Worm (Caenorhabditis elegans) whole organism, young adult: ENCODE results near the gene dhcr-7.

Experiments used
- B0035.1 ChIP-seq: sonication (generic microtip); optimal IDR thresholded peaks from 2 replicates; lab custom pipeline; 2016; ENCODE audit warnings: missing genetic modification characterization, mild to moderate bottlenecking, missing compliant biosample characterization, missing genotype, missing genetic modification reagents
- D2030.7 ChIP-seq: fragments of 200-800 bp; sonication (Bioruptor generic); IDR thresholded peaks from 2 replicates; pipeline ENCODE4 v1.3.6; 2022; ENCODE audit warnings: missing genetic modification reagents, missing genetic modification characterization, missing compliant biosample characterization
- F10E7.11 ChIP-seq: sonication (generic microtip); optimal IDR thresholded peaks from 2 replicates; lab custom pipeline; 2017; ENCODE audit warnings: mild to moderate bottlenecking, missing genetic modification characterization, moderate library complexity, missing compliant biosample characterization
- F33H1.4 ChIP-seq: fragments of 200-800 bp; sonication (Bioruptor generic); IDR thresholded peaks from 2 replicates; pipeline ENCODE4 v1.3.6; 2022; ENCODE audit warnings: missing genetic modification reagents, missing genetic modification characterization, missing compliant biosample characterization
- F37B4.10 ChIP-seq: fragments of 200-800 bp; sonication (Bioruptor generic); IDR thresholded peaks from 2 replicates; pipeline ENCODE4 v1.3.6; 2022; ENCODE audit warnings: missing genetic modification characterization, missing compliant biosample characterization
- F57C9.4 ChIP-seq: sonication (generic microtip); optimal IDR thresholded peaks from 2 replicates; lab custom pipeline; 2017; ENCODE audit warnings: mild to moderate bottlenecking, missing genetic modification characterization, missing compliant biosample characterization
- T07F8.4 ChIP-seq: sonication (generic microtip); optimal IDR thresholded peaks from 2 replicates; lab custom pipeline; 2016; ENCODE audit warnings: mild to moderate bottlenecking, missing genetic modification characterization, moderate library complexity, missing compliant biosample characterization
- T26A5.8 ChIP-seq: sonication (generic microtip); optimal IDR thresholded peaks from 2 replicates; lab custom pipeline; 2016; ENCODE audit warnings: missing genetic modification characterization, missing compliant biosample characterization
- Y56A3A.18 ChIP-seq: fragments of 200-800 bp; sonication (Bioruptor generic); IDR thresholded peaks from 2 replicates; pipeline ENCODE4 v1.3.6; 2022; ENCODE audit warnings: missing genetic modification reagents, missing genetic modification characterization, missing compliant biosample characterization
- Y95B8A.8 ChIP-seq: fragments of 200-800 bp; sonication (Bioruptor generic); IDR thresholded peaks from 2 replicates; pipeline ENCODE4 v1.3.6; 2022; ENCODE audit warnings: missing genetic modification reagents, missing genetic modification characterization, missing compliant biosample characterization
- ZK185.1 ChIP-seq: sonication (generic microtip); optimal IDR thresholded peaks from 2 replicates; lab custom pipeline; 2016; ENCODE audit warnings: mild to moderate bottlenecking, missing genetic modification characterization, missing compliant biosample characterization; ENCODE audit not compliant: poor library complexity, severe bottlenecking
- akir-1 ChIP-seq: fragments of 200-800 bp; sonication (Bioruptor generic); optimal IDR thresholded peaks from 2 replicates; lab custom pipeline; 2018; ENCODE audit warnings: mild to moderate bottlenecking, missing genetic modification characterization, moderate library complexity, missing compliant biosample characterization
- aptf-3 ChIP-seq: fragments of 200-800 bp; sonication (Bioruptor generic); IDR thresholded peaks from 2 replicates; pipeline ENCODE4 v1.3.6; 2022; ENCODE audit warnings: missing genetic modification characterization, missing compliant biosample characterization
- athp-1 ChIP-seq: sonication (generic microtip); optimal IDR thresholded peaks from 2 replicates; lab custom pipeline; 2017; ENCODE audit warnings: mild to moderate bottlenecking, missing genetic modification characterization, missing compliant biosample characterization
- attf-6 ChIP-seq: fragments of 200-800 bp; sonication (Bioruptor generic); IDR thresholded peaks from 2 replicates; pipeline ENCODE4 v1.3.6; 2022; ENCODE audit warnings: missing genetic modification reagents, missing genetic modification characterization, missing compliant biosample characterization
- bed-1 ChIP-seq: fragments of 200-800 bp; sonication (Bioruptor generic); IDR thresholded peaks from 2 replicates; pipeline ENCODE4 v1.3.6; 2022; ENCODE audit warnings: missing genetic modification reagents, missing genetic modification characterization, missing compliant biosample characterization
- bed-2 ChIP-seq: fragments of 200-800 bp; sonication (Bioruptor generic); IDR thresholded peaks from 2 replicates; pipeline ENCODE4 v1.3.6; 2022; ENCODE audit warnings: missing genetic modification reagents, missing genetic modification characterization, missing compliant biosample characterization
- cebp-1 ChIP-seq, 2 experiments: fragments of 200-800 bp in 1 of 2; sonication (Bioruptor generic) in 1 of 2; sonication (generic microtip) in 1 of 2; IDR thresholded peaks in 1 of 2; optimal IDR thresholded peaks in 1 of 2; 2 replicates each; pipeline versions ENCODE4 v1.3.6 to Lab custom; 2017 to 2022; ENCODE audit warnings: missing compliant biosample characterization in 2 of 2, missing genetic modification characterization in 2 of 2, mild to moderate bottlenecking in 1 of 2, missing genetic modification reagents in 1 of 2, moderate library complexity in 1 of 2
- ceh-27 ChIP-seq: fragments of 200-800 bp; sonication (Bioruptor generic); optimal IDR thresholded peaks from 2 replicates; lab custom pipeline; 2018; ENCODE audit warnings: mild to moderate bottlenecking, missing genetic modification characterization, moderate library complexity, missing compliant biosample characterization
- ceh-79 ChIP-seq: sonication (generic microtip); optimal IDR thresholded peaks from 2 replicates; lab custom pipeline; 2017; ENCODE audit warnings: mild to moderate bottlenecking, missing genetic modification characterization, missing compliant biosample characterization
- ceh-91 ChIP-seq: fragments of 200-800 bp; sonication (Bioruptor generic); IDR thresholded peaks from 2 replicates; pipeline ENCODE4 v1.3.6; 2022; ENCODE audit warnings: missing genetic modification reagents, missing genetic modification characterization, missing compliant biosample characterization
- chd-7 ChIP-seq: sonication (generic microtip); optimal IDR thresholded peaks from 2 replicates; lab custom pipeline; 2016; ENCODE audit warnings: mild to moderate bottlenecking, missing genetic modification characterization, moderate library complexity, missing compliant biosample characterization
- die-1 ChIP-seq: sonication (generic microtip); optimal IDR thresholded peaks from 2 replicates; lab custom pipeline; 2016; ENCODE audit warnings: missing genotype, mild to moderate bottlenecking, missing genetic modification characterization, missing compliant biosample characterization
- dox-1 ChIP-seq: fragments of 200-800 bp; sonication (Bioruptor generic); IDR thresholded peaks from 2 replicates; pipeline ENCODE4 v1.3.6; 2022; ENCODE audit warnings: missing genetic modification reagents, missing genetic modification characterization, missing compliant biosample characterization
- dpff-1 ChIP-seq: sonication (generic microtip); optimal IDR thresholded peaks from 2 replicates; lab custom pipeline; 2017; ENCODE audit warnings: mild to moderate bottlenecking, missing genetic modification characterization, missing compliant biosample characterization
- efl-1 ChIP-seq: fragments of 150-350 bp; optimal IDR thresholded peaks from 2 replicates; lab custom pipeline; 2014; ENCODE audit warnings: missing biosample characterization, missing genetic modification reagents, missing genetic modification characterization
- fkh-3 ChIP-seq: sonication (generic microtip); optimal IDR thresholded peaks from 2 replicates; lab custom pipeline; 2016; ENCODE audit warnings: mild to moderate bottlenecking, missing genetic modification characterization, missing compliant biosample characterization
- hrde-1 ChIP-seq: sonication (generic microtip); optimal IDR thresholded peaks from 2 replicates; lab custom pipeline; 2016; ENCODE audit warnings: missing genetic modification characterization, mild to moderate bottlenecking, missing compliant biosample characterization, moderate library complexity, missing genotype, missing genetic modification reagents, borderline replicate concordance
- hsf-1 ChIP-seq: fragments of 200-800 bp; sonication (Bioruptor generic); IDR thresholded peaks from 2 replicates; pipeline ENCODE4 v1.3.6; 2022; ENCODE audit warnings: missing genetic modification reagents, missing genetic modification characterization, missing compliant biosample characterization
- let-526 ChIP-seq: fragments of 200-800 bp; sonication (Bioruptor generic); IDR thresholded peaks from 2 replicates; pipeline ENCODE4 v1.3.6; 2022; ENCODE audit warnings: missing genetic modification reagents, missing genetic modification characterization, missing compliant biosample characterization
- let-607 ChIP-seq, 2 experiments: fragments of 200-800 bp in 1 of 2; sonication (Bioruptor generic) in 1 of 2; sonication (generic microtip) in 1 of 2; optimal IDR thresholded peaks; 2 replicates each; lab custom pipeline; 2016 to 2018; ENCODE audit warnings: mild to moderate bottlenecking in 2 of 2, missing compliant biosample characterization in 2 of 2, missing genetic modification characterization in 2 of 2, moderate library complexity in 2 of 2, missing genotype in 1 of 2
- lir-1 ChIP-seq: fragments of 200-800 bp; sonication (Bioruptor generic); conservative IDR thresholded peaks from 2 replicates; pipeline ENCODE4 v1.3.6; 2022; ENCODE audit warnings: missing genetic modification reagents, missing genetic modification characterization, missing compliant biosample characterization
- madf-6 ChIP-seq: fragments of 200-800 bp; sonication (Bioruptor generic); IDR thresholded peaks from 2 replicates; pipeline ENCODE4 v1.3.6; 2022; ENCODE audit warnings: missing genetic modification reagents, missing genetic modification characterization, missing compliant biosample characterization
- madf-8 ChIP-seq: fragments of 200-800 bp; sonication (Bioruptor generic); conservative IDR thresholded peaks from 2 replicates; pipeline ENCODE4 v1.3.6; 2022; ENCODE audit warnings: missing genetic modification reagents, missing genetic modification characterization, missing compliant biosample characterization
- nfya-2 ChIP-seq: fragments of 200-800 bp; sonication (Bioruptor generic); IDR thresholded peaks from 2 replicates; pipeline ENCODE4 v1.3.6; 2022; ENCODE audit warnings: missing genetic modification reagents, missing genetic modification characterization, missing compliant biosample characterization
- nfyb-1 ChIP-seq: fragments of 200-800 bp; sonication (Bioruptor generic); IDR thresholded peaks from 2 replicates; pipeline ENCODE4 v1.3.6; 2022; ENCODE audit warnings: missing genetic modification reagents, missing genetic modification characterization, missing compliant biosample characterization
- nhr-120 ChIP-seq: fragments of 200-800 bp; sonication (Bioruptor generic); IDR thresholded peaks from 2 replicates; pipeline ENCODE4 v1.3.6; 2022; ENCODE audit warnings: missing genetic modification characterization, missing compliant biosample characterization
- nhr-80 ChIP-seq: sonication (generic microtip); optimal IDR thresholded peaks from 2 replicates; lab custom pipeline; 2016; ENCODE audit warnings: missing genetic modification characterization, missing compliant biosample characterization
- nhr-90 ChIP-seq: sonication (generic microtip); optimal IDR thresholded peaks from 2 replicates; lab custom pipeline; 2016; ENCODE audit warnings: missing genotype, mild to moderate bottlenecking, missing genetic modification characterization, missing compliant biosample characterization
- pbrm-1 ChIP-seq: fragments of 200-800 bp; sonication (Bioruptor generic); IDR thresholded peaks from 2 replicates; pipeline ENCODE4 v1.3.6; 2022; ENCODE audit warnings: missing genetic modification reagents, missing genetic modification characterization, missing compliant biosample characterization
- rcor-1 ChIP-seq: fragments of 200-800 bp; sonication (Bioruptor generic); IDR thresholded peaks from 2 replicates; pipeline ENCODE4 v1.3.6; 2022; ENCODE audit warnings: missing genetic modification reagents, missing genetic modification characterization, missing compliant biosample characterization
- repo-1 ChIP-seq: sonication (generic microtip); optimal IDR thresholded peaks from 2 replicates; lab custom pipeline; 2017; ENCODE audit warnings: mild to moderate bottlenecking, missing genetic modification characterization, missing compliant biosample characterization
- somi-1 ChIP-seq: fragments of 200-800 bp; sonication (Bioruptor generic); optimal IDR thresholded peaks from 2 replicates; lab custom pipeline; 2018; ENCODE audit warnings: mild to moderate bottlenecking, missing genetic modification characterization, missing compliant biosample characterization
- sptf-2 ChIP-seq: fragments of 200-800 bp; sonication (Bioruptor generic); optimal IDR thresholded peaks from 2 replicates; lab custom pipeline; 2018; ENCODE audit warnings: mild to moderate bottlenecking, missing genetic modification characterization, missing compliant biosample characterization
- tlf-1 ChIP-seq: fragments of 200-800 bp; sonication (Bioruptor generic); optimal IDR thresholded peaks from 2 replicates; lab custom pipeline; 2018; ENCODE audit warnings: mild to moderate bottlenecking, missing genetic modification characterization, missing compliant biosample characterization
- zim-3 ChIP-seq: sonication (generic microtip); optimal IDR thresholded peaks from 2 replicates; lab custom pipeline; 2017; ENCODE audit warnings: mild to moderate bottlenecking, missing genetic modification characterization, moderate library complexity, missing compliant biosample characterization
- ztf-28 ChIP-seq: fragments of 200-800 bp; sonication (Bioruptor generic); IDR thresholded peaks from 2 replicates; pipeline ENCODE4 v1.3.6; 2022; ENCODE audit warnings: missing genetic modification reagents, missing genetic modification characterization, missing compliant biosample characterization

The dhcr-7 gene

ce11 chrV:20497537-20497936 is 12.4 kb upstream of the dhcr-7 start (continued):
- TF ChIP-seq bed-1 (GFP tag; lab: Robert Waterston, UW), result 0 out of 2 replicates have a peak, but pooled peaks have one; percentile 60
- TF ChIP-seq athp-1 (tag; lab: Kevin White, UChicago), result peak; percentile 21
- TF ChIP-seq zim-3 (tag; lab: Kevin White, UChicago), result peak; percentile 4
- TF ChIP-seq nhr-120 (GFP tag; lab: Robert Waterston, UW), result no peak
- TF ChIP-seq sptf-2 (GFP tag; lab: Kevin White, UChicago), result no peak
- no peak for TF ChIP-seq F37B4.10 (GFP tag; lab: Robert Waterston, UW)
- TF ChIP-seq efl-1 (GFP tag; lab: Kevin White, UChicago), result peak; percentile 53
- TF ChIP-seq F57C9.4 (tag; lab: Kevin White, UChicago), result peak; percentile 11
- no peak for TF ChIP-seq cebp-1 (GFP tag; IDR thresholded peaks at IDR 0.05; lab: Robert Waterston, UW)
- TF ChIP-seq cebp-1 (tag; optimal IDR thresholded peaks at IDR 0.05; lab: Kevin White, UChicago), result peak; percentile 61
- TF ChIP-seq somi-1 (GFP tag; lab: Kevin White, UChicago), result no peak
- TF ChIP-seq die-1, result no peak
- TF ChIP-seq ceh-91 (GFP tag; lab: Robert Waterston, UW), result peak; percentile 42; the same call in 1 of the 2 replicates
- peak; percentile 59 for TF ChIP-seq madf-8 (GFP tag; lab: Robert Waterston, UW)
- no peak for TF ChIP-seq T26A5.8 (tag; lab: Kevin White, UChicago)
- no peak for TF ChIP-seq akir-1 (GFP tag; lab: Kevin White, UChicago)
- TF ChIP-seq D2030.7, result 0 out of 2 replicates have a peak, but pooled peaks have one; percentile 22
- TF ChIP-seq hsf-1 (GFP tag; lab: Robert Waterston, UW), result peak; percentile 51; the same call in 1 of the 2 replicates
- TF ChIP-seq rcor-1 (GFP tag; lab: Robert Waterston, UW), result 0 out of 2 replicates have a peak, but pooled peaks have one; percentile 21
- TF ChIP-seq nhr-90, result peak; percentile 74
- peak; percentile 25 for TF ChIP-seq ceh-79
- TF ChIP-seq chd-7, result peak; percentile 71
- peak; percentile 30 for TF ChIP-seq B0035.1 (tag; lab: Kevin White, UChicago)
- peak; percentile 40 for TF ChIP-seq dpff-1 (tag; lab: Kevin White, UChicago)
- 0 out of 2 replicates have a peak, but pooled peaks have one; percentile 27 for TF ChIP-seq nfyb-1 (GFP tag; lab: Robert Waterston, UW)
- peak; percentile 92 for TF ChIP-seq repo-1 (tag; lab: Kevin White, UChicago)
- peak; percentile 14; the same call in 1 of the 2 replicates for TF ChIP-seq lir-1
- peak; percentile 66 for TF ChIP-seq Y56A3A.18 (GFP tag; lab: Robert Waterston, UW)
- peak; percentile 60 for TF ChIP-seq ZK185.1
- 0 out of 2 replicates have a peak, but pooled peaks have one; percentile 31 for TF ChIP-seq let-526 (GFP tag; lab: Robert Waterston, UW)
- TF ChIP-seq nfya-2 (GFP tag; lab: Robert Waterston, UW), result no peak
- peak in 1 of 2 experiments; percentile 72 for TF ChIP-seq let-607 (tag; optimal IDR thresholded peaks at IDR 0.05; lab: Kevin White, UChicago)
- TF ChIP-seq fkh-3, result no peak
- no peak for TF ChIP-seq bed-2 (GFP tag; lab: Robert Waterston, UW)
- peak; percentile 54; the same call in 1 of the 2 replicates for TF ChIP-seq dox-1
- peak; percentile 26; the same call in 1 of the 2 replicates for TF ChIP-seq attf-6 (GFP tag; lab: Robert Waterston, UW)
- TF ChIP-seq ceh-27 (GFP tag; lab: Kevin White, UChicago), result no peak
- TF ChIP-seq aptf-3 (GFP tag; lab: Robert Waterston, UW), result no peak
- TF ChIP-seq F10E7.11 (tag; lab: Kevin White, UChicago), result peak; percentile 41
- TF ChIP-seq T07F8.4 (tag; lab: Kevin White, UChicago), result no peak
- TF ChIP-seq Y95B8A.8, result 0 out of 2 replicates have a peak, but pooled peaks have one; percentile 56
- peak; percentile 75 for TF ChIP-seq pbrm-1 (GFP tag; lab: Robert Waterston, UW)
- no peak for TF ChIP-seq ztf-28 (GFP tag; lab: Robert Waterston, UW)
- TF ChIP-seq F33H1.4, result 0 out of 2 replicates have a peak, but pooled peaks have one; percentile 14
- peak; percentile 67 for TF ChIP-seq tlf-1 (GFP tag; lab: Kevin White, UChicago)
- TF ChIP-seq hrde-1, result no peak
- TF ChIP-seq nhr-80, result peak; percentile 61
- TF ChIP-seq madf-6 (GFP tag; lab: Robert Waterston, UW), result peak; percentile 67
